Fruit fly (Drosophila melanogaster): ENCODE results near the gene Hpd.

DNA sequence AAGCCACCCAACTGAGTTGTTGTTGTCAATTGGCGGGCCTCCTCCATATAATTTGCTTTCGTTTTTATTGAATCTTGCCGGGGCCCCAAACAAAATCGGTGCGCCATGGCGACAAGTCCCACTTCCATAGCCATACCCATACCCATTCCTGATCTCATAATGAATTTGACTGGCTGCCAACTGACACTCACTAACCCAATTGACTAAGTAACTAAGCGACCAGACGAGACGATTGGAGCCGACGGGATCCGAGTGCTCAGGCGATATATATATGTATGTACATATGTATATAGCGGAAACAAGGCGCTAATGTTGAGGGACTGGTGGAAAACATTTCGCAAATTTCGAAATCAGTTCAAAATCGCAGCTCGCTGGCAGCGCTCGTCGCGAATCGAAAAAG, 26.9 kb upstream of the Hpd start, which contains the start of gene Tdh:
- TF ChIP-seq rn (GFP tag; IDR thresholded peaks at IDR 0.05), result no peak
- no peak for TF ChIP-seq CG12605 (GFP tag; IDR thresholded peaks at IDR 0.05)
- no peak for TF ChIP-seq EcR (GFP tag; optimal IDR thresholded peaks at IDR 0.05)
- no peak for TF ChIP-seq CG17806 (tag; optimal IDR thresholded peaks at IDR 0.05)
- TF ChIP-seq Pif1B (GFP tag; optimal IDR thresholded peaks at IDR 0.05), result no peak
